Fruit fly (Drosophila melanogaster): ENCODE measurements around the gene Atg2.

The Atg2 gene

dm6 chr3L:2798463-2798993 lies 24.4 kb downstream of the Atg2 start:
- TF ChIP-seq Pif1B (GFP tag; optimal IDR thresholded peaks at IDR 0.05) (no peak), CG14655 (GFP tag; optimal IDR thresholded peaks at IDR 0.05) (peak; percentile 2), CG32121 (GFP tag; IDR thresholded peaks at IDR 0.05) (peak; percentile 40), CG8301 (tag; optimal IDR thresholded peaks at IDR 0.05) (no peak), EcR (GFP tag; optimal IDR thresholded peaks at IDR 0.05) (peak; percentile 88), CG13204 (GFP tag; optimal IDR thresholded peaks at IDR 0.05) (peak; percentile 13), CG4496 (GFP tag; IDR thresholded peaks at IDR 0.05) (peak; percentile 70), CG12605 (GFP tag; IDR thresholded peaks at IDR 0.05) (peak; percentile 45; the same call in 1 of the 2 replicates), Ets98B (GFP tag; IDR thresholded peaks at IDR 0.05) (peak; percentile 62), CG15710 (tag; optimal IDR thresholded peaks at IDR 0.05) (no peak), Pif1A (GFP tag; optimal IDR thresholded peaks at IDR 0.05) (no peak), fd96Ca (GFP tag; IDR thresholded peaks at IDR 0.05) (peak; percentile 69)

- peak; percentile 45 for TF ChIP-seq Pif1A (GFP tag; optimal IDR thresholded peaks at IDR 0.05)
- TF ChIP-seq CG9948 (tag; optimal IDR thresholded peaks at IDR 0.05): peak; percentile 18
- TF ChIP-seq CG17806 (tag; optimal IDR thresholded peaks at IDR 0.05): peak; percentile 7
- no peak for TF ChIP-seq D1 (tag; optimal IDR thresholded peaks at IDR 0.05)
- no peak for TF ChIP-seq EcR (GFP tag; optimal IDR thresholded peaks at IDR 0.05)
- TF ChIP-seq CG8159 (tag; optimal IDR thresholded peaks at IDR 0.05): peak; percentile 72
- TF ChIP-seq Snoo (tag; optimal IDR thresholded peaks at IDR 0.05): peak; percentile 59
- TF ChIP-seq CG14655 (GFP tag; optimal IDR thresholded peaks at IDR 0.05): peak; percentile 63
- peak; percentile 79; the same call in 2 of the 3 replicates for TF ChIP-seq fd96Ca (GFP tag; IDR thresholded peaks at IDR 0.05)
- TF ChIP-seq Pif1B (GFP tag; optimal IDR thresholded peaks at IDR 0.05): peak; percentile 28
- peak; percentile 59 for TF ChIP-seq CG13204 (GFP tag; optimal IDR thresholded peaks at IDR 0.05)
- TF ChIP-seq CG8301 (tag; optimal IDR thresholded peaks at IDR 0.05): peak; percentile 20
- TF ChIP-seq CG12605 (GFP tag; IDR thresholded peaks at IDR 0.05): peak; percentile 72; the same call in 1 of the 2 replicates
- peak; percentile 22 for TF ChIP-seq CG34367 (tag; optimal IDR thresholded peaks at IDR 0.05)
- TF ChIP-seq rn (GFP tag; IDR thresholded peaks at IDR 0.05): no peak
- TF ChIP-seq CG10348 (GFP tag; IDR thresholded peaks at IDR 0.05): no peak
- TF ChIP-seq gl (tag; optimal IDR thresholded peaks at IDR 0.05): peak; percentile 78
- TF ChIP-seq CG15710 (tag; optimal IDR thresholded peaks at IDR 0.05): peak; percentile 33
- peak; percentile 83 for TF ChIP-seq CG4496 (GFP tag; IDR thresholded peaks at IDR 0.05)
- TF ChIP-seq Ets98B (GFP tag; IDR thresholded peaks at IDR 0.05): peak; percentile 73
- peak; percentile 50 for TF ChIP-seq CG32121 (GFP tag; IDR thresholded peaks at IDR 0.05)
These were observed 25.0 kb downstream of the Atg2 start for dm6 chr3L:2799110-2799618.

- no peak for TF ChIP-seq D1 (tag; optimal IDR thresholded peaks at IDR 0.05)
- TF ChIP-seq CG15710 (tag; optimal IDR thresholded peaks at IDR 0.05): peak; percentile 61
- 0 out of 2 replicates have a peak, but pooled peaks have one; percentile 46 for TF ChIP-seq CG12605 (GFP tag; IDR thresholded peaks at IDR 0.05)
- TF ChIP-seq Pif1B (GFP tag; optimal IDR thresholded peaks at IDR 0.05): peak; percentile 52
- TF ChIP-seq CG13204 (GFP tag; optimal IDR thresholded peaks at IDR 0.05): no peak
- TF ChIP-seq rn (GFP tag; IDR thresholded peaks at IDR 0.05): 0 out of 2 replicates have a peak, but pooled peaks have one; percentile 28
- no peak for TF ChIP-seq CG10348 (GFP tag; IDR thresholded peaks at IDR 0.05)
- TF ChIP-seq CG9948 (tag; optimal IDR thresholded peaks at IDR 0.05): peak; percentile 24
- TF ChIP-seq CG32121 (GFP tag; IDR thresholded peaks at IDR 0.05): no peak
- TF ChIP-seq CG14655 (GFP tag; optimal IDR thresholded peaks at IDR 0.05): peak; percentile 49
- TF ChIP-seq CG17806 (tag; optimal IDR thresholded peaks at IDR 0.05): peak; percentile 58
- TF ChIP-seq fd96Ca (GFP tag; IDR thresholded peaks at IDR 0.05): peak; percentile 84
- no peak for TF ChIP-seq EcR (GFP tag; optimal IDR thresholded peaks at IDR 0.05)
- peak; percentile 61 for TF ChIP-seq CG34367 (tag; optimal IDR thresholded peaks at IDR 0.05)
- no peak for TF ChIP-seq gl (tag; optimal IDR thresholded peaks at IDR 0.05)
- peak; percentile 19 for TF ChIP-seq Snoo (tag; optimal IDR thresholded peaks at IDR 0.05)
- TF ChIP-seq CG8301 (tag; optimal IDR thresholded peaks at IDR 0.05): peak; percentile 39
- peak; percentile 66 for TF ChIP-seq CG8159 (tag; optimal IDR thresholded peaks at IDR 0.05)
- TF ChIP-seq Pif1A (GFP tag; optimal IDR thresholded peaks at IDR 0.05): peak; percentile 53
- TF ChIP-seq Ets98B (GFP tag; IDR thresholded peaks at IDR 0.05): peak; percentile 73
- peak; percentile 80; the same call in 2 of the 3 replicates for TF ChIP-seq CG4496 (GFP tag; IDR thresholded peaks at IDR 0.05)
These were observed 26.2 kb downstream of the Atg2 start for dm6 chr3L:2800329-2800728.

- TF ChIP-seq Snoo (tag; optimal IDR thresholded peaks at IDR 0.05) (peak; percentile 1), D1 (tag; optimal IDR thresholded peaks at IDR 0.05) (no peak), CG4496 (GFP tag; IDR thresholded peaks at IDR 0.05) (peak; percentile 15; the same call in 1 of the 3 replicates), CG34367 (tag; optimal IDR thresholded peaks at IDR 0.05) (no peak), EcR (GFP tag; optimal IDR thresholded peaks at IDR 0.05) (peak; percentile 11)
These were observed 27.2 kb downstream of the Atg2 start for dm6 chr3L:2801376-2801775.

- 0 out of 2 replicates have a peak, but pooled peaks have one; percentile 35 for TF ChIP-seq CG10348 (GFP tag; IDR thresholded peaks at IDR 0.05)
- no peak for TF ChIP-seq CG13204 (GFP tag; optimal IDR thresholded peaks at IDR 0.05)
- TF ChIP-seq CG9948 (tag; optimal IDR thresholded peaks at IDR 0.05): peak; percentile 48
- TF ChIP-seq CG17806 (tag; optimal IDR thresholded peaks at IDR 0.05): peak; percentile 37
- peak; percentile 56 for TF ChIP-seq Pif1B (GFP tag; optimal IDR thresholded peaks at IDR 0.05)
- peak; percentile 86 for TF ChIP-seq Ets98B (GFP tag; IDR thresholded peaks at IDR 0.05)
- TF ChIP-seq rn (GFP tag; IDR thresholded peaks at IDR 0.05): peak; percentile 58
- peak; percentile 65 for TF ChIP-seq Pif1A (GFP tag; optimal IDR thresholded peaks at IDR 0.05)
- peak; percentile 42 for TF ChIP-seq CG15710 (tag; optimal IDR thresholded peaks at IDR 0.05)
- peak; percentile 93 for TF ChIP-seq fd96Ca (GFP tag; IDR thresholded peaks at IDR 0.05)
- TF ChIP-seq CG8301 (tag; optimal IDR thresholded peaks at IDR 0.05): peak; percentile 85
- TF ChIP-seq CG12605 (GFP tag; IDR thresholded peaks at IDR 0.05): peak; percentile 47; the same call in 1 of the 2 replicates
- peak; percentile 4 for TF ChIP-seq CG34367 (tag; optimal IDR thresholded peaks at IDR 0.05)
- peak; percentile 90 for TF ChIP-seq CG32121 (GFP tag; IDR thresholded peaks at IDR 0.05)
- TF ChIP-seq D1 (tag; optimal IDR thresholded peaks at IDR 0.05): no peak
- peak; percentile 16 for TF ChIP-seq CG8159 (tag; optimal IDR thresholded peaks at IDR 0.05)
- TF ChIP-seq EcR (GFP tag; optimal IDR thresholded peaks at IDR 0.05): no peak
- TF ChIP-seq CG4496 (GFP tag; IDR thresholded peaks at IDR 0.05): peak; percentile 91
- no peak for TF ChIP-seq gl (tag; optimal IDR thresholded peaks at IDR 0.05)
- peak; percentile 79 for TF ChIP-seq CG14655 (GFP tag; optimal IDR thresholded peaks at IDR 0.05)
- no peak for TF ChIP-seq Snoo (tag; optimal IDR thresholded peaks at IDR 0.05)
These were observed 27.9 kb downstream of the Atg2 start for dm6 chr3L:2802085-2802484.

All from whole organism, pupa.